Worm (Caenorhabditis elegans) whole organism, dauer: ENCODE data around the gene srg-64.

Source experiments
- unc-62 ChIP-seq: sonication (generic microtip); optimal IDR thresholded peaks from 2 replicates; lab custom pipeline; 2017; ENCODE audit warnings: missing biosample characterization, missing genetic modification reagents, missing genetic modification characterization

Gene srg-64

ce11 chrX:15747814-15748213 lies 7.4 kb upstream of the srg-64 start:
- TF ChIP-seq unc-62 (GFP tag; lab: Kevin White, UChicago): no peak

- TF ChIP-seq unc-62 (GFP tag; lab: Kevin White, UChicago): no peak
Measured at ce11 chrX:15746705-15747104, 6.3 kb upstream of the srg-64 start, which contains the start of gene srxa-9. Gene srxa-9 (plus strand): TSS chrX:15747005.

- TF ChIP-seq unc-62 (GFP tag; lab: Kevin White, UChicago): no peak
Measured at ce11 chrX:15742310-15742709, 1.9 kb upstream of the srg-64 start, which contains the start of gene nhr-255. Gene nhr-255 (plus strand): TSS chrX:15742610.

DNA sequence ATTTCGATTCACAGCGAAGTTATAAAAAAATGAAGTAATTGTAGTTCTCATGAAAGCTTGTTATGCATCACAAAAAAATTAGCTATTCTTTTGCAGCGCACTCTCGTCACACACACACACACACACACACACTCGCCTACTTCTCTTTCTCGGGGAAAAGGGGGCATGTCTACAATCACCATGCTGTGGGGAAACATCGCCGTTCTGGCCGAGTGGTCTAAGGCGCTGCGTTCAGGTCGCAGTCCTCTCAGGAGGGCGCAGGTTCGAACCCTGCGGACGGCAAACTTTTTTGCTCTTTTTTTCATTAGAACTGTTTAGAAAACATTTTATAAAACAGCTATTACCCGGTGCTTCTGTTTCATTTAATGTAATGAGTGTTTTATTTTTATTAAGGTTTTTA lies 1.4 kb upstream of the srg-64 start:
- TF ChIP-seq unc-62 (GFP tag; lab: Kevin White, UChicago): no peak

DNA sequence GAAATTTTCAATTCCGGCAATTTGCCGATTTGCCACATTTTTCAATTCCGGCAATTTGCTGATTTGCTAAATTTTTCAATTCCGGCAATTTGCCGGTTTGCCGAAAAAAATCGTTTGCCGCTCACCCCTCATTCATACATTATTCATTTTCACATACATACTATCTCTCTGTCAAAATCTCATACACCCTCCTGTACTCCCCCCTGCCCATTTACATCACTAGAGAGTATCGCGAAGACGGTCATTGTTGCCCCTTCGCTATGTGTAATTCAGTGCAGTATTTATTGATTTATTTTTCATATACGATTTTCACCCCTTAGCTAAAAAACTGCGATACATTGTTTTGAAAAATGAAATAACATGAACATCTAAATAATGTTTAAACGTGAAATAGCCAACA lies 4.0 kb downstream of the srg-64 start:
- no peak for TF ChIP-seq unc-62 (GFP tag; lab: Kevin White, UChicago)

- no peak for TF ChIP-seq unc-62 (GFP tag; lab: Kevin White, UChicago)
Measured at ce11 chrX:15731668-15732067, 8.8 kb downstream of the srg-64 start, which contains the start of gene lin-15A. Gene lin-15A (plus strand): TSS chrX:15731968.

- TF ChIP-seq unc-62 (GFP tag; lab: Kevin White, UChicago): no peak
Measured at ce11 chrX:15730342-15730741, 10.1 kb downstream of the srg-64 start.

- TF ChIP-seq unc-62 (GFP tag; lab: Kevin White, UChicago): no peak
Measured at ce11 chrX:15725566-15726173, 14.8 kb downstream of the srg-64 start, which contains the start of gene lin-15B. Gene lin-15B (plus strand): TSS chrX:15726123.

DNA sequence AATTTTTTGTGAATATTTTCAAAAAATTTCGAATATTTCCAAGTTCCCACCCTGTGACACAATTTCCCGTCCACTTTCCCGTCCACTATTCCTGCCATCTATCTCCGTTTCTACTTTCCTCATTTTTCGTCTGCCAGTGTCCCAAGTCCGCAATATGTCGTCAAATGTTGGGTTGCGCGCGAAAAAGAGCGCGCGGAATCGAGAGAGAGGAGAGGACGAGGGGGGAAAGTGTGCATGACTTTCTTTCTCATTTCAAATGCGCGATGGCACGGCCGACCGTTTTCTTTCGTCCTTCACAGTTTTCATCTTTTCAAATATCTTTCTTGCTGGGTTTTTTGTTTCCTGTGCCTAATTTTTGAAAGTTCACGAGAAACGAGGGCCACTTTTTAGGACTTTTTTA lies 15.4 kb downstream of the srg-64 start:
- no peak for TF ChIP-seq unc-62 (GFP tag; lab: Kevin White, UChicago)

- no peak for TF ChIP-seq unc-62 (GFP tag; lab: Kevin White, UChicago)
Measured at ce11 chrX:15721346-15721745, 19.1 kb downstream of the srg-64 start, which contains the start of gene ZK662.5. Gene ZK662.5 (plus strand): TSS chrX:15721646.

DNA sequence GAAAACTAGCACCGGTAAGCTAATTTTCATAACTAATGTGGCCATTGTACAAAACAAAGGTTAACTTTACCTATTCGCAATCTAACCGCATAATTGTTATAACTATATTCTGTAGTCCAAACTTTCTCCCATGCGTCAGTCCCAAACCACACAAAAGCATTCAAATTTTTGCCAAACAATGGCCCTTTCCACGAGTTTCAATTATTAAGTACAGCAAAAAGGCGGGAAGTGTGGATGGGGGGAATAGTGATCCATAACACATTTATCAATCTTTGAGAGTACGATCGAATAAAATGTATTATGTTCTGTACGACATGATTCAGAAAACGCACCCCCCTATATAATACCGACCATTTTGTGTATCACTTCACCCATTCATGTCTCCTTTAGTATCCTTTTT lies 22.1 kb downstream of the srg-64 start, which contains the start of gene ZK662.6:
TSS of gene ZK662.6 (plus strand) at position 301 of the 400 bp plus-strand sequence.
- no peak for TF ChIP-seq unc-62 (GFP tag; lab: Kevin White, UChicago)

- no peak for TF ChIP-seq unc-62 (GFP tag; lab: Kevin White, UChicago)
Measured at ce11 chrX:15716971-15717370, 23.5 kb downstream of the srg-64 start.

DNA sequence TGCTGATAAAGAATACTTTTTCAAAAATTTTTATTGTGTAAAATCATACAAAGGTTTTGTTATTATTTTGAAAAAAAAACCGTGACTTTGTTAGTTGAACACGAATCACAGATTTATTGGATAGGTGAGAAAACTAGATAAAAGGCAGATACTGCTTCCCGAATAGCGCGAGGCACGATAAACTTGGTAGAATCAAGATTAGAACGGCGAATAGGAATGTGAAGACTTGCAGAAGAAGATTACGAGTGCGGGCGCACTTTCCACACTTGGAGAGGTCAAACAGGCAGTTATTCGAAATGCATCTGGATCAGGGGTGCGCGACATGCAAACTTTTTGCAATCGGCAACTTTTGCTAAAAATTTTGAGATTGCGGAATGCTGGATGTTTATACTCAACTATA lies 27.2 kb downstream of the srg-64 start:
- TF ChIP-seq unc-62 (GFP tag; lab: Kevin White, UChicago): no peak

- TF ChIP-seq unc-62 (GFP tag; lab: Kevin White, UChicago): no peak
Measured at ce11 chrX:15709594-15709993, 30.8 kb downstream of the srg-64 start.

- no peak for TF ChIP-seq unc-62 (GFP tag; lab: Kevin White, UChicago)
Measured at ce11 chrX:15707913-15708312, 32.5 kb downstream of the srg-64 start, which contains the start of gene nhr-48. Gene nhr-48 (plus strand): TSS chrX:15708213.

DNA sequence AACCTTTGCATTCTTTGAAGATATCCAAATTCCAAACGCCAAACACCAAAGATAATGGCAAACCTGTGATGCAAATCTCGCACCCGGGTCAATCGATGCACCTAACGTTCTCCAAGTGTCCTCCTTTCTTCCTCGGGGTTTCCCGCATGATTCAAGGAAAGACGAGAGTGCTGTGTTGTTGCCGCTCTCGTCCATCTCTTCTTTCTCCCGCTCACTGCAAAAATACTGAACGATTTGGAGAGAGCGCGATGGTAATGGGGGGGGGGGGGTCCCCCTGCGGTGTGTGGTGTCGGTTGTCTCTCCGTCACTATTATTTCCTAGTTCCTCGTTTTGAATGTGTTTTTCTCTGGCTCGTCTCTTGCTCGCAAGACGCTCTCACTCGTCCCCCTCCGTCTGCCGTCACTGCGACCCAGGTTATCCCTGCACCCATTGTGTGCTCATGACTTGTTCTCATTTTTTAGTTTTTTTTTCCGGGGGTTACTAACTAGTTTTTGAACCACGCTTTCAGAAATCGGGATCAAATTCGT lies 33.0 kb downstream of the srg-64 start:
- TF ChIP-seq unc-62 (GFP tag; lab: Kevin White, UChicago): no peak

- TF ChIP-seq unc-62 (GFP tag; lab: Kevin White, UChicago): no peak
Measured at ce11 chrX:15706108-15706676, 34.2 kb downstream of the srg-64 start.
